Worm (Caenorhabditis elegans) whole organism, mixed stage, embryonic: ENCODE measurements around the gene yars-2.
"Not testable (repeated sequence)": the region's sequence is repeated elsewhere in the genome, so short reads cannot be mapped to it uniquely, and the experiment has no call there.

Experiments used
- blmp-1 ChIP-seq: fragments of 150-350 bp; optimal IDR thresholded peaks from 2 replicates; lab custom pipeline; 2014; ENCODE audit warnings: missing biosample characterization, missing genetic modification characterization
- cnd-1 ChIP-seq: fragments of 200-800 bp; sonication (Bioruptor generic); optimal IDR thresholded peaks from 2 replicates; lab custom pipeline; 2018; ENCODE audit warnings: mild to moderate bottlenecking, missing genetic modification characterization, missing compliant biosample characterization
- elt-1 ChIP-seq: sonication (generic microtip); optimal IDR thresholded peaks from 2 replicates; lab custom pipeline; 2017; ENCODE audit warnings: missing genetic modification characterization, mild to moderate bottlenecking, missing compliant biosample characterization, antibody characterized with exemption, moderate library complexity, borderline replicate concordance; ENCODE audit not compliant: insufficient read depth
- elt-3 ChIP-seq: fragments of 150-350 bp; optimal IDR thresholded peaks from 2 replicates; lab custom pipeline; 2014; ENCODE audit warnings: missing biosample characterization, missing genetic modification characterization
- lsy-2 ChIP-seq: fragments of 150-350 bp; optimal IDR thresholded peaks from 2 replicates; lab custom pipeline; 2014; ENCODE audit warnings: missing biosample characterization, missing genetic modification characterization
- pha-4 ChIP-seq: fragments of 150-350 bp; optimal IDR thresholded peaks from 2 replicates; lab custom pipeline; 2018; ENCODE audit warnings: missing biosample characterization, missing genetic modification reagents, missing genetic modification characterization
- unc-39 ChIP-seq: fragments of 150-350 bp; optimal IDR thresholded peaks from 2 replicates; lab custom pipeline; 2014; ENCODE audit warnings: missing biosample characterization, missing genetic modification characterization

DNA sequence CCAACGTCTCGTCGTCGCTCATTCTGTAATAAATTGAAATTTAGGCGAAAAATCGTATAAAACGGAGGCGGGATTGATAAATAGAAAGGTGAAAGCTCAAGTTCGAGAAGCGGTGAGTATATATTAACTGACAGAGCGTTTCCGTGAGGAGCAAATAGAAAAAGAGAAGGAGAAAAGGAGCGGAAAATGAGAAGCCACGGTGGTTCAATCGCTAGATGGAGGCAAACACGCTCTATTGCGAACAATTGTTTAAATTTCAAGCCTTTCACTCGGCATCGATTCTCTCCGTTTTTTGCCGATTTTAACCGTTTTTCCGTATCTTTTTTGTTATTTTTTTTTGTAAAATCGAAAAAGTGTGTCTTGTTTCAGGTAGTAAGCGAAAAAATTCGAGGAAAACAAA lies 3.4 kb upstream of the yars-2 start, which contains the start of gene miro-1:
- not testable (repeated sequence) for TF ChIP-seq elt-1 (tag; lab: Kevin White, UChicago); elt-3 (tag; lab: Kevin White, UChicago); cnd-1 (tag; lab: Kevin White, UChicago); blmp-1 (tag; lab: Kevin White, UChicago); lsy-2 (tag; lab: Kevin White, UChicago); pha-4; unc-39 (tag; lab: Kevin White, UChicago)
